Worm (Caenorhabditis elegans): ENCODE data around the gene Y62H9A.13.

Gene Y62H9A.13

ce11 chrX:11916705-11917104 lies at the start of gene Y62H9A.13:
Y62H9A.13 (plus strand) TSS chrX:11917005.
- TF ChIP-seq Y79H2A.3 (GFP tag; conservative IDR thresholded peaks at IDR 0.05) = no peak
- TF ChIP-seq pha-4 (tag; optimal IDR thresholded peaks at IDR 0.05) = no peak
- no peak for TF ChIP-seq Y67H2A.10 (GFP tag; conservative IDR thresholded peaks at IDR 0.05)
- TF ChIP-seq ceh-91 (GFP tag; IDR thresholded peaks at IDR 0.05) = no peak
- TF ChIP-seq F57A8.1 (GFP tag; optimal IDR thresholded peaks at IDR 0.05) = no peak
- no peak for TF ChIP-seq mes-4 (tag; optimal IDR thresholded peaks at IDR 0.05)
- no peak for TF ChIP-seq snpc-1.1 (tag; optimal IDR thresholded peaks at IDR 0.05; ENCODE audit: insufficient read depth)
- no peak for TF ChIP-seq T07F8.4 (tag; optimal IDR thresholded peaks at IDR 0.05)
- TF ChIP-seq unc-130 (GFP tag; optimal IDR thresholded peaks at IDR 0.05) = no peak
- TF ChIP-seq dpff-1 (tag; optimal IDR thresholded peaks at IDR 0.05) = no peak
- TF ChIP-seq fkh-3 (tag; optimal IDR thresholded peaks at IDR 0.05) = no peak
- no peak for TF ChIP-seq lin-40 (tag; optimal IDR thresholded peaks at IDR 0.05)
- TF ChIP-seq ets-4 (GFP tag; optimal IDR thresholded peaks at IDR 0.05) = no peak

- TF ChIP-seq C17E4.6 (GFP tag; IDR thresholded peaks at IDR 0.05) (no peak), gei-17 (GFP tag; optimal IDR thresholded peaks at IDR 0.05) (no peak), Y79H2A.3 (GFP tag; conservative IDR thresholded peaks at IDR 0.05) (no peak), madf-6 (GFP tag; IDR thresholded peaks at IDR 0.05) (no peak), attf-3 (GFP tag; conservative IDR thresholded peaks at IDR 0.05) (no peak), ceh-100 (GFP tag; IDR thresholded peaks at IDR 0.05) (no peak), ama-1 (optimal IDR thresholded peaks at IDR 0.05) (no peak), ama-1 (GFP tag; optimal IDR thresholded peaks at IDR 0.05) (no peak)
Measured at ce11 chrX:11869260-11869659, 47.5 kb upstream of the Y62H9A.13 start, which contains the start of gene dot-1.2. dot-1.2 (minus strand) TSS chrX:11869360.

ce11 chrX:11870393-11870792 lies 46.4 kb upstream of the Y62H9A.13 start:
- TF ChIP-seq nhr-80 (tag; optimal IDR thresholded peaks at IDR 0.05) (no peak), B0261.1 (tag; optimal IDR thresholded peaks at IDR 0.05) (peak; percentile 50), let-526 (GFP tag; IDR thresholded peaks at IDR 0.05) (no peak), rpc-1 (optimal IDR thresholded peaks at IDR 0.05) (peak; percentile 2), rpc-1 (tag; optimal IDR thresholded peaks at IDR 0.05) (peak; percentile 69), ceh-58 (GFP tag; IDR thresholded peaks at IDR 0.05) (no peak), tbp1 (GFP tag; optimal IDR thresholded peaks at IDR 0.05) (peak; percentile 82), ceh-100 (GFP tag; IDR thresholded peaks at IDR 0.05) (no peak)

ce11 chrX:11872210-11872609 lies 44.6 kb upstream of the Y62H9A.13 start:
- TF ChIP-seq madf-10 (tag; optimal IDR thresholded peaks at IDR 0.05) = peak; percentile 52
- TF ChIP-seq madf-3 (GFP tag; IDR thresholded peaks at IDR 0.05) = no peak
- TF ChIP-seq hrde-1 (tag; optimal IDR thresholded peaks at IDR 0.05; ENCODE audit: borderline replicate concordance) = no peak
- TF ChIP-seq athp-1 (tag; optimal IDR thresholded peaks at IDR 0.05) = no peak
- no peak for TF ChIP-seq ztf-28 (GFP tag; IDR thresholded peaks at IDR 0.05)
- peak; percentile 88 for TF ChIP-seq tbp1 (GFP tag; optimal IDR thresholded peaks at IDR 0.05)
- no peak for TF ChIP-seq akir-1 (GFP tag; optimal IDR thresholded peaks at IDR 0.05)
- TF ChIP-seq D2030.7 (GFP tag; IDR thresholded peaks at IDR 0.05) = peak; percentile 57
- peak; percentile 36 for TF ChIP-seq ekl-4 (GFP tag; IDR thresholded peaks at IDR 0.05)
- 0 out of 2 replicates have a peak, but pooled peaks have one; percentile 52 for TF ChIP-seq sea-2 (GFP tag; IDR thresholded peaks at IDR 0.05)
- TF ChIP-seq Y67H2A.10 (GFP tag; conservative IDR thresholded peaks at IDR 0.05) = no peak
- no peak for TF ChIP-seq hlh-12 (tag; optimal IDR thresholded peaks at IDR 0.05)
- 0 out of 2 replicates have a peak, but pooled peaks have one; percentile 23 for TF ChIP-seq ceh-100 (GFP tag; IDR thresholded peaks at IDR 0.05)
- TF ChIP-seq ztf-25 (GFP tag; IDR thresholded peaks at IDR 0.05) = 0 out of 2 replicates have a peak, but pooled peaks have one; percentile 48
- no peak for TF ChIP-seq ztf-26 (tag; optimal IDR thresholded peaks at IDR 0.05)
- peak; percentile 17 for TF ChIP-seq attf-5 (GFP tag; optimal IDR thresholded peaks at IDR 0.05)
- TF ChIP-seq lir-1 (GFP tag; conservative IDR thresholded peaks at IDR 0.05) = 0 out of 2 replicates have a peak, but pooled peaks have one; percentile 29
- TF ChIP-seq Y53F4B.3 (GFP tag; IDR thresholded peaks at IDR 0.05) = no peak
- no peak for TF ChIP-seq lin-35 (GFP tag; optimal IDR thresholded peaks at IDR 0.05)
- TF ChIP-seq Y56A3A.18 (GFP tag; IDR thresholded peaks at IDR 0.05) = peak; percentile 68; the same call in 1 of the 2 replicates
- TF ChIP-seq Y79H2A.3 (GFP tag; conservative IDR thresholded peaks at IDR 0.05) = 0 out of 2 replicates have a peak, but pooled peaks have one; percentile 21
- peak; percentile 10 for TF ChIP-seq atf-7 (tag; optimal IDR thresholded peaks at IDR 0.05)
- TF ChIP-seq die-1 (tag; optimal IDR thresholded peaks at IDR 0.05) = peak; percentile 44

Measured in whole organism, young adult.